Worm (Caenorhabditis elegans) whole organism, L4 larva: Measurements from ENCODE around the gene srb-19.

Experiments used
- Y105C5A.15 ChIP-seq: fragments of 200-800 bp; sonication (Bioruptor generic); IDR thresholded peaks from 2 replicates; pipeline ENCODE4 v1.3.6; 2022; ENCODE audit warnings: missing genetic modification characterization, missing compliant biosample characterization
- ceh-62 ChIP-seq: sonication (generic microtip); optimal IDR thresholded peaks from 2 replicates; lab custom pipeline; 2017; ENCODE audit warnings: missing biosample characterization, missing genetic modification characterization
- nhr-42 ChIP-seq: fragments of 200-800 bp; sonication (Bioruptor generic); IDR thresholded peaks from 2 replicates; pipeline ENCODE4 v1.3.6; 2022; ENCODE audit warnings: missing genetic modification characterization, missing compliant biosample characterization
- unc-62 ChIP-seq, 3 experiments: fragments of 150-350 bp in 1 of 3; sonication (generic microtip); optimal IDR thresholded peaks in 2 of 3; peaks in 1 of 3; 1 replicate in 1 of 3; 2 replicates in 2 of 3; lab custom pipeline; 2014 to 2017; ENCODE audit warnings: missing biosample characterization in 3 of 3, missing genetic modification characterization in 3 of 3, missing genetic modification reagents in 3 of 3, missing genotype in 1 of 3

ce11 chrV:7543728-7544127 lies 23.8 kb upstream of the srb-19 start:
- TF ChIP-seq Y105C5A.15 = no peak
- no peak for TF ChIP-seq ceh-62
- no peak for TF ChIP-seq nhr-42 (GFP tag; lab: Robert Waterston, UW)
- TF ChIP-seq unc-62 (GFP tag; optimal IDR thresholded peaks at IDR 0.05 in 1 of 2; lab: Kevin White, UChicago) = peak in 1 of 2 experiments; percentile 87
- no peak for TF ChIP-seq unc-62 (tag; optimal IDR thresholded peaks at IDR 0.05; lab: Kevin White, UChicago)
